Fruit fly (Drosophila melanogaster) whole organism, prepupa: ENCODE data around the gene mRpL13.

ENCODE experiments used
- Blimp-1 ChIP-seq: fragments of 200-800 bp; sonication (Bioruptor generic); optimal IDR thresholded peaks from 3 replicates; lab custom pipeline; 2017; ENCODE audit warnings: missing biosample characterization, missing genetic modification characterization, mild to moderate bottlenecking, moderate library complexity, missing genetic modification reagents
- CG10631 ChIP-seq: fragments of 200-800 bp; sonication (Bioruptor generic); optimal IDR thresholded peaks from 2 replicates; lab custom pipeline; 2016; ENCODE audit warnings: missing biosample characterization, missing genetic modification characterization
- CG10669 ChIP-seq: fragments of 200-800 bp; sonication (Bioruptor generic); optimal IDR thresholded peaks from 3 replicates; lab custom pipeline; 2018; ENCODE audit warnings: missing biosample characterization, mild to moderate bottlenecking, missing genetic modification characterization, moderate library complexity
- CG11294 ChIP-seq: fragments of 200-800 bp; sonication (Bioruptor generic); IDR thresholded peaks from 2 replicates; pipeline ENCODE4 v1.3.6; 2022; ENCODE audit warnings: missing biosample characterization, missing genetic modification characterization
- CG11762 ChIP-seq: fragments of 200-800 bp; sonication (Bioruptor generic); optimal IDR thresholded peaks from 3 replicates; lab custom pipeline; 2016; ENCODE audit warnings: missing biosample characterization, missing genetic modification characterization; ENCODE audit not compliant: insufficient read depth
- CG11902 ChIP-seq: fragments of 200-800 bp; sonication (Bioruptor generic); optimal IDR thresholded peaks from 3 replicates; lab custom pipeline; 2016; ENCODE audit warnings: missing biosample characterization, missing genetic modification characterization
- CG15336 ChIP-seq: fragments of 200-800 bp; sonication (Bioruptor generic); IDR thresholded peaks from 2 replicates; pipeline ENCODE4 v1.3.6; 2022; ENCODE audit warnings: missing biosample characterization, missing genetic modification characterization
- CG1621 ChIP-seq: fragments of 200-800 bp; sonication (Bioruptor generic); optimal IDR thresholded peaks from 3 replicates; lab custom pipeline; 2018; ENCODE audit warnings: missing biosample characterization, mild to moderate bottlenecking, missing genetic modification characterization
- CG31627 ChIP-seq: fragments of 200-800 bp; sonication (Bioruptor generic); optimal IDR thresholded peaks from 3 replicates; lab custom pipeline; 2016; ENCODE audit warnings: missing biosample characterization, missing genetic modification characterization
- CG32006 ChIP-seq: fragments of 200-800 bp; sonication (Bioruptor generic); optimal IDR thresholded peaks from 3 replicates; lab custom pipeline; 2017; ENCODE audit warnings: missing biosample characterization, mild to moderate bottlenecking, missing genetic modification characterization
- CG34406 ChIP-seq: fragments of 200-800 bp; sonication (Bioruptor generic); optimal IDR thresholded peaks from 3 replicates; lab custom pipeline; 2016; ENCODE audit warnings: missing biosample characterization, missing genetic modification characterization
- CG4318 ChIP-seq: fragments of 200-800 bp; sonication (Bioruptor generic); optimal IDR thresholded peaks from 3 replicates; lab custom pipeline; 2017; ENCODE audit warnings: missing biosample characterization, mild to moderate bottlenecking, missing genetic modification characterization
- CG6276 ChIP-seq: fragments of 200-800 bp; sonication (Bioruptor generic); optimal IDR thresholded peaks from 2 replicates; lab custom pipeline; 2017; ENCODE audit warnings: missing biosample characterization, mild to moderate bottlenecking, missing genetic modification characterization
- CG6792 ChIP-seq: fragments of 200-800 bp; sonication (Bioruptor generic); optimal IDR thresholded peaks from 3 replicates; lab custom pipeline; 2016; ENCODE audit warnings: missing biosample characterization, missing genetic modification characterization
- CG6808 ChIP-seq: fragments of 200-800 bp; sonication (Bioruptor generic); optimal IDR thresholded peaks from 3 replicates; lab custom pipeline; 2017; ENCODE audit warnings: missing biosample characterization, missing genetic modification characterization, mild to moderate bottlenecking, moderate library complexity, missing genetic modification reagents
- CG6854 ChIP-seq: fragments of 200-800 bp; sonication (Bioruptor generic); optimal IDR thresholded peaks from 2 replicates; lab custom pipeline; 2017; ENCODE audit warnings: missing biosample characterization, mild to moderate bottlenecking, missing genetic modification characterization
- CG7368 ChIP-seq: fragments of 200-800 bp; sonication (Bioruptor generic); optimal IDR thresholded peaks from 3 replicates; lab custom pipeline; 2016; ENCODE audit warnings: missing biosample characterization, missing genetic modification characterization
- CG8119 ChIP-seq: fragments of 200-800 bp; sonication (Bioruptor generic); IDR thresholded peaks from 3 replicates; pipeline ENCODE4 v1.3.6; 2022; ENCODE audit warnings: missing biosample characterization, missing genetic modification characterization
- CG8319 ChIP-seq: fragments of 200-800 bp; sonication (Bioruptor generic); optimal IDR thresholded peaks from 3 replicates; lab custom pipeline; 2016; ENCODE audit warnings: missing biosample characterization, missing genetic modification characterization
- CG8632 ChIP-seq: fragments of 200-800 bp; sonication (Bioruptor generic); optimal IDR thresholded peaks from 3 replicates; lab custom pipeline; 2016; ENCODE audit warnings: missing biosample characterization, missing genetic modification characterization
- CG9139 ChIP-seq: fragments of 200-800 bp; sonication (Bioruptor generic); optimal IDR thresholded peaks from 3 replicates; lab custom pipeline; 2017; ENCODE audit warnings: missing biosample characterization, mild to moderate bottlenecking, missing genetic modification characterization
- Eip78C ChIP-seq: fragments of 200-800 bp; sonication (Bioruptor generic); peaks from one replicate; lab custom pipeline; 2016; ENCODE audit warnings: missing biosample characterization, missing genetic modification characterization
- Eip93F ChIP-seq: fragments of 200-800 bp; sonication (Bioruptor generic); optimal IDR thresholded peaks from 2 replicates; lab custom pipeline; 2016; ENCODE audit warnings: missing biosample characterization, mild to moderate bottlenecking, missing genetic modification characterization
- Ets96B ChIP-seq: fragments of 200-800 bp; optimal IDR thresholded peaks from 2 replicates; lab custom pipeline; 2019; ENCODE audit warnings: missing biosample characterization, mild to moderate bottlenecking, missing genetic modification characterization, moderate library complexity
- Hr38 ChIP-seq: sonication (Bioruptor generic); optimal IDR thresholded peaks from 2 replicates; lab custom pipeline; 2016; ENCODE audit warnings: missing biosample characterization, missing genetic modification characterization
- Hr4 ChIP-seq: fragments of 200-800 bp; sonication (Bioruptor generic); optimal IDR thresholded peaks from 3 replicates; lab custom pipeline; 2016; ENCODE audit warnings: missing biosample characterization, missing genetic modification characterization
- Met ChIP-seq: fragments of 200-800 bp; sonication (Bioruptor generic); optimal IDR thresholded peaks from 3 replicates; lab custom pipeline; 2016; ENCODE audit warnings: missing biosample characterization, missing genetic modification characterization
- OdsH ChIP-seq: fragments of 200-800 bp; sonication (Bioruptor generic); optimal IDR thresholded peaks from 3 replicates; lab custom pipeline; 2016; ENCODE audit warnings: missing biosample characterization, missing genetic modification characterization
- Sox102F ChIP-seq: fragments of 200-800 bp; sonication (Bioruptor generic); optimal IDR thresholded peaks from 2 replicates; lab custom pipeline; 2016; ENCODE audit warnings: missing biosample characterization, mild to moderate bottlenecking, missing genetic modification characterization
- Sox14 ChIP-seq: fragments of 200-800 bp; sonication (Bioruptor generic); optimal IDR thresholded peaks from 3 replicates; lab custom pipeline; 2016; ENCODE audit warnings: missing biosample characterization, missing genetic modification characterization
- achi ChIP-seq: fragments of 200-800 bp; sonication (Bioruptor generic); optimal IDR thresholded peaks from 3 replicates; lab custom pipeline; 2016; ENCODE audit warnings: missing biosample characterization, missing genetic modification characterization
- cyc ChIP-seq: fragments of 200-800 bp; sonication (Bioruptor generic); optimal IDR thresholded peaks from 3 replicates; lab custom pipeline; 2016; ENCODE audit warnings: missing biosample characterization, missing genetic modification characterization
- dac ChIP-seq: fragments of 200-800 bp; sonication (Bioruptor generic); optimal IDR thresholded peaks from 2 replicates; lab custom pipeline; 2017; ENCODE audit warnings: missing biosample characterization, mild to moderate bottlenecking, missing genetic modification characterization
- dsx ChIP-seq: fragments of 200-800 bp; optimal IDR thresholded peaks from 3 replicates; lab custom pipeline; 2019; ENCODE audit warnings: missing biosample characterization, mild to moderate bottlenecking, missing genetic modification characterization, moderate library complexity; ENCODE audit not compliant: poor library complexity, severe bottlenecking
- esn ChIP-seq: fragments of 200-800 bp; sonication (Bioruptor generic); optimal IDR thresholded peaks from 2 replicates; lab custom pipeline; 2016; ENCODE audit warnings: missing biosample characterization, mild to moderate bottlenecking, missing genetic modification characterization, moderate library complexity
- fd59A ChIP-seq: fragments of 200-800 bp; sonication (Bioruptor generic); optimal IDR thresholded peaks from 2 replicates; lab custom pipeline; 2017; ENCODE audit warnings: missing biosample characterization, mild to moderate bottlenecking, missing genetic modification characterization, missing genetic modification reagents
- fd85E ChIP-seq: fragments of 200-800 bp; sonication (Bioruptor generic); optimal IDR thresholded peaks from 3 replicates; lab custom pipeline; 2016; ENCODE audit warnings: missing biosample characterization, missing genetic modification characterization
- fkh ChIP-seq: fragments of 200-800 bp; sonication (Bioruptor generic); optimal IDR thresholded peaks from 3 replicates; lab custom pipeline; 2017; ENCODE audit warnings: missing biosample characterization, mild to moderate bottlenecking, missing genetic modification characterization, moderate library complexity
- lz ChIP-seq: fragments of 200-800 bp; sonication (Bioruptor generic); optimal IDR thresholded peaks from 3 replicates; lab custom pipeline; 2016; ENCODE audit warnings: missing biosample characterization, missing genetic modification characterization
- net ChIP-seq: fragments of 200-800 bp; sonication (Bioruptor generic); optimal IDR thresholded peaks from 3 replicates; lab custom pipeline; 2016; ENCODE audit warnings: missing biosample characterization, missing genetic modification characterization
- salr ChIP-seq, 2 experiments: fragments of 200-800 bp; sonication (Bioruptor generic); optimal IDR thresholded peaks; 3 replicates each; lab custom pipeline; 2016 to 2018; ENCODE audit warnings: missing biosample characterization in 2 of 2, missing genetic modification characterization in 2 of 2, mild to moderate bottlenecking in 1 of 2
- spab ChIP-seq: fragments of 200-800 bp; sonication (Bioruptor generic); optimal IDR thresholded peaks from 2 replicates; lab custom pipeline; 2017; ENCODE audit warnings: missing biosample characterization, mild to moderate bottlenecking, missing genetic modification characterization, missing genetic modification reagents
- ss ChIP-seq, 2 experiments: fragments of 200-800 bp; sonication (Bioruptor generic); optimal IDR thresholded peaks; 2 replicates in 1 of 2; 3 replicates in 1 of 2; lab custom pipeline; 2017 to 2018; ENCODE audit warnings: mild to moderate bottlenecking in 2 of 2, missing biosample characterization in 2 of 2, missing genetic modification characterization in 2 of 2, moderate library complexity in 1 of 2
- svp ChIP-seq: fragments of 200-800 bp; sonication (Bioruptor generic); peaks from one replicate; lab custom pipeline; 2016; ENCODE audit warnings: missing biosample characterization, missing genetic modification characterization
- topi ChIP-seq: fragments of 200-800 bp; sonication (Bioruptor generic); optimal IDR thresholded peaks from 3 replicates; lab custom pipeline; 2016; ENCODE audit warnings: missing biosample characterization, missing genetic modification characterization
- vri ChIP-seq: fragments of 200-800 bp; sonication (Bioruptor generic); optimal IDR thresholded peaks from 3 replicates; lab custom pipeline; 2016; ENCODE audit warnings: missing biosample characterization, mild to moderate bottlenecking, missing genetic modification characterization

Gene mRpL13

dm6 chr2L:18894998-18895732 is 36.1 kb upstream of the mRpL13 start (continued):
- TF ChIP-seq CG34406 (GFP tag; lab: Kevin White, UChicago) = peak; percentile 23
- TF ChIP-seq Hr4 (GFP tag; lab: Kevin White, UChicago) = no peak
- TF ChIP-seq Eip78C (GFP tag; lab: Kevin White, UChicago) = peak; percentile 23
- no peak for TF ChIP-seq CG1621 (tag; lab: Kevin White, UChicago)
- peak; percentile 29 for TF ChIP-seq esn
- peak; percentile 29 for TF ChIP-seq CG6808 (GFP tag; lab: Kevin White, UChicago)
- no peak for TF ChIP-seq CG8119
- TF ChIP-seq topi = peak; percentile 3
- TF ChIP-seq CG11762 (GFP tag; lab: Kevin White, UChicago) = no peak
- peak in 1 of 2 experiments; percentile 3 for TF ChIP-seq ss (GFP tag; optimal IDR thresholded peaks at IDR 0.05; lab: Kevin White, UChicago)
- no peak for TF ChIP-seq CG6854 (GFP tag; lab: Kevin White, UChicago)
- TF ChIP-seq dac (GFP tag; lab: Kevin White, UChicago) = no peak
- TF ChIP-seq Ets96B = peak; percentile 24
- TF ChIP-seq, all 60 proteins: peak for 17

dm6 chr2L:18890087-18890486 is 31.0 kb upstream of the mRpL13 start:
- TF ChIP-seq CG11294 (GFP tag; lab: Robert Waterston, UW) = no peak
- TF ChIP-seq CG8119 = 0 out of 3 replicates have a peak, but pooled peaks have one; percentile 17
- peak; percentile 62 for TF ChIP-seq CG9139
- TF ChIP-seq achi = peak; percentile 69
- TF ChIP-seq CG7368 (GFP tag; lab: Kevin White, UChicago) = peak; percentile 50
- TF ChIP-seq Eip93F = no peak
- peak; percentile 63 for TF ChIP-seq spab (GFP tag; lab: Kevin White, UChicago)
- peak; percentile 72 for TF ChIP-seq CG8632
- TF ChIP-seq Hr4 (GFP tag; lab: Kevin White, UChicago) = peak; percentile 17
- TF ChIP-seq Blimp-1 = peak; percentile 32
- TF ChIP-seq Ets96B = peak; percentile 79
- TF ChIP-seq vri (GFP tag; lab: Kevin White, UChicago) = peak; percentile 62
- TF ChIP-seq CG6808 (GFP tag; lab: Kevin White, UChicago) = peak; percentile 73
- peak; percentile 21 for TF ChIP-seq CG32006 (GFP tag; lab: Kevin White, UChicago)
- peak; percentile 86 for TF ChIP-seq cyc (GFP tag; lab: Kevin White, UChicago)
- peak; percentile 90 for TF ChIP-seq svp (GFP tag; lab: Kevin White, UChicago)
- TF ChIP-seq CG15336 (GFP tag; lab: Robert Waterston, UW) = no peak
- peak; percentile 55 for TF ChIP-seq net (GFP tag; lab: Kevin White, UChicago)
- peak; percentile 75 for TF ChIP-seq Sox14
- peak; percentile 72 for TF ChIP-seq CG11902 (GFP tag; lab: Kevin White, UChicago)
- TF ChIP-seq CG10669 (GFP tag; lab: Kevin White, UChicago) = peak; percentile 72
- TF ChIP-seq CG11762 (GFP tag; lab: Kevin White, UChicago) = peak; percentile 56
- peak; percentile 68 for TF ChIP-seq CG1621 (tag; lab: Kevin White, UChicago)
- no peak for TF ChIP-seq CG6854 (GFP tag; lab: Kevin White, UChicago)
- no peak for TF ChIP-seq fd85E
- peak; percentile 78 for TF ChIP-seq CG31627 (GFP tag; lab: Kevin White, UChicago)
- peak; percentile 52 to 74 for TF ChIP-seq ss (GFP tag; optimal IDR thresholded peaks at IDR 0.05; lab: Kevin White, UChicago)
- peak; percentile 73 for TF ChIP-seq CG6792 (GFP tag; lab: Kevin White, UChicago)
- TF ChIP-seq fd59A (GFP tag; lab: Kevin White, UChicago) = peak; percentile 72
- TF ChIP-seq Met = peak; percentile 81
- peak; percentile 73 for TF ChIP-seq dsx (GFP tag; lab: Kevin White, UChicago)
- TF ChIP-seq lz (GFP tag; lab: Kevin White, UChicago) = peak; percentile 79
- TF ChIP-seq esn = peak; percentile 83
- peak; percentile 51 for TF ChIP-seq CG8319 (GFP tag; lab: Kevin White, UChicago)
- TF ChIP-seq topi = peak; percentile 84
- TF ChIP-seq CG6276 (GFP tag; lab: Kevin White, UChicago) = no peak
- TF ChIP-seq fkh (GFP tag; lab: Kevin White, UChicago) = peak; percentile 4
- no peak for TF ChIP-seq Hr38
- TF ChIP-seq CG10631 (GFP tag; lab: Kevin White, UChicago) = peak; percentile 72
- TF ChIP-seq CG4318 (GFP tag; lab: Kevin White, UChicago) = no peak
- peak; percentile 81 for TF ChIP-seq Sox102F (GFP tag; lab: Kevin White, UChicago)
- peak; percentile 47 to 61 for TF ChIP-seq salr (GFP tag; optimal IDR thresholded peaks at IDR 0.05; lab: Kevin White, UChicago)
- TF ChIP-seq OdsH = peak; percentile 78
- TF ChIP-seq Eip78C (GFP tag; lab: Kevin White, UChicago) = peak; percentile 92
